Worm (Caenorhabditis elegans): ENCODE results near the gene T10B10.4.

The T10B10.4 gene

ce11 chrX:15160923-15161322, 29.0 kb upstream of the T10B10.4 start:
- TF ChIP-seq ztf-29 (GFP tag; IDR thresholded peaks at IDR 0.05) = no peak
- no peak for TF ChIP-seq tab-1 (GFP tag; IDR thresholded peaks at IDR 0.05)
- TF ChIP-seq klf-2 (GFP tag; conservative IDR thresholded peaks at IDR 0.05) = no peak
- no peak for TF ChIP-seq med-1 (GFP tag; optimal IDR thresholded peaks at IDR 0.05; ENCODE audit: insufficient read depth)
- no peak for TF ChIP-seq T22C8.4 (GFP tag; IDR thresholded peaks at IDR 0.05)
- no peak for TF ChIP-seq ref-1 (GFP tag; conservative IDR thresholded peaks at IDR 0.05)
- TF ChIP-seq flt-1 (GFP tag; IDR thresholded peaks at IDR 0.05) = no peak
- no peak for TF ChIP-seq ztf-23 (GFP tag; IDR thresholded peaks at IDR 0.05)
- TF ChIP-seq cog-1 (tag; optimal IDR thresholded peaks at IDR 0.05) = no peak

- TF ChIP-seq T22C8.4 (GFP tag; IDR thresholded peaks at IDR 0.05) = no peak
- no peak for TF ChIP-seq klf-2 (GFP tag; conservative IDR thresholded peaks at IDR 0.05)
- no peak for TF ChIP-seq ztf-23 (GFP tag; IDR thresholded peaks at IDR 0.05)
- TF ChIP-seq med-1 (GFP tag; optimal IDR thresholded peaks at IDR 0.05; ENCODE audit: insufficient read depth) = no peak
Measured at ce11 chrX:15163118-15163517, 26.8 kb upstream of the T10B10.4 start.

ce11 chrX:15164108-15164507, 25.8 kb upstream of the T10B10.4 start, which contains the start of gene T10B10.9:
T10B10.9 (plus strand) TSS chrX:15164408.
- TF ChIP-seq med-1 (GFP tag; optimal IDR thresholded peaks at IDR 0.05; ENCODE audit: insufficient read depth) (no peak), T22C8.4 (GFP tag; IDR thresholded peaks at IDR 0.05) (no peak), ztf-23 (GFP tag; IDR thresholded peaks at IDR 0.05) (no peak), tab-1 (GFP tag; IDR thresholded peaks at IDR 0.05) (no peak), ref-1 (GFP tag; conservative IDR thresholded peaks at IDR 0.05) (no peak), ztf-29 (GFP tag; IDR thresholded peaks at IDR 0.05) (no peak), cog-1 (tag; optimal IDR thresholded peaks at IDR 0.05) (no peak), flt-1 (GFP tag; IDR thresholded peaks at IDR 0.05) (no peak), klf-2 (GFP tag; conservative IDR thresholded peaks at IDR 0.05) (no peak)

ce11 chrX:15166122-15166521, 23.8 kb upstream of the T10B10.4 start, which contains the start of gene T10B10.8:
T10B10.8 (minus strand) TSS chrX:15166222.
- TF ChIP-seq cog-1 (tag; optimal IDR thresholded peaks at IDR 0.05) = no peak
- TF ChIP-seq ztf-23 (GFP tag; IDR thresholded peaks at IDR 0.05) = no peak
- no peak for TF ChIP-seq ref-1 (GFP tag; conservative IDR thresholded peaks at IDR 0.05)
- TF ChIP-seq ztf-29 (GFP tag; IDR thresholded peaks at IDR 0.05) = no peak
- TF ChIP-seq T22C8.4 (GFP tag; IDR thresholded peaks at IDR 0.05) = no peak
- no peak for TF ChIP-seq klf-2 (GFP tag; conservative IDR thresholded peaks at IDR 0.05)
- no peak for TF ChIP-seq med-1 (GFP tag; optimal IDR thresholded peaks at IDR 0.05; ENCODE audit: insufficient read depth)
- TF ChIP-seq tab-1 (GFP tag; IDR thresholded peaks at IDR 0.05) = no peak
- no peak for TF ChIP-seq flt-1 (GFP tag; IDR thresholded peaks at IDR 0.05)

- no peak for TF ChIP-seq klf-2 (GFP tag; conservative IDR thresholded peaks at IDR 0.05)
- no peak for TF ChIP-seq ztf-23 (GFP tag; IDR thresholded peaks at IDR 0.05)
- TF ChIP-seq med-1 (GFP tag; optimal IDR thresholded peaks at IDR 0.05; ENCODE audit: insufficient read depth) = no peak
- TF ChIP-seq ztf-29 (GFP tag; IDR thresholded peaks at IDR 0.05) = no peak
- no peak for TF ChIP-seq cog-1 (tag; optimal IDR thresholded peaks at IDR 0.05)
- TF ChIP-seq T22C8.4 (GFP tag; IDR thresholded peaks at IDR 0.05) = no peak
Measured at ce11 chrX:15167692-15168091, 22.2 kb upstream of the T10B10.4 start.

- TF ChIP-seq T22C8.4 (GFP tag; IDR thresholded peaks at IDR 0.05) = no peak
- TF ChIP-seq tab-1 (GFP tag; IDR thresholded peaks at IDR 0.05) = no peak
- TF ChIP-seq klf-2 (GFP tag; conservative IDR thresholded peaks at IDR 0.05) = no peak
- no peak for TF ChIP-seq cog-1 (tag; optimal IDR thresholded peaks at IDR 0.05)
- no peak for TF ChIP-seq ztf-23 (GFP tag; IDR thresholded peaks at IDR 0.05)
- TF ChIP-seq ztf-29 (GFP tag; IDR thresholded peaks at IDR 0.05) = no peak
Measured at ce11 chrX:15168424-15168823, 21.5 kb upstream of the T10B10.4 start, which contains the start of gene ocr-3. ocr-3 (plus strand) TSS chrX:15168724.

ce11 chrX:15170958-15171357, 19.0 kb upstream of the T10B10.4 start:
- TF ChIP-seq ztf-29 (GFP tag; IDR thresholded peaks at IDR 0.05) = no peak

- TF ChIP-seq flt-1 (GFP tag; IDR thresholded peaks at IDR 0.05) (0 out of 2 replicates have a peak, but pooled peaks have one; percentile 51), cog-1 (tag; optimal IDR thresholded peaks at IDR 0.05) (peak; percentile 57), ref-1 (GFP tag; conservative IDR thresholded peaks at IDR 0.05) (no peak), ztf-23 (GFP tag; IDR thresholded peaks at IDR 0.05) (no peak), tab-1 (GFP tag; IDR thresholded peaks at IDR 0.05) (no peak), T22C8.4 (GFP tag; IDR thresholded peaks at IDR 0.05) (no peak)
Measured at ce11 chrX:15173303-15173904, 16.5 kb upstream of the T10B10.4 start, which contains the start of gene ucr-2.2. ucr-2.2 (plus strand) TSS chrX:15173904.

ce11 chrX:15175211-15175610, 14.7 kb upstream of the T10B10.4 start:
- TF ChIP-seq klf-2 (GFP tag; conservative IDR thresholded peaks at IDR 0.05) (no peak), med-1 (GFP tag; optimal IDR thresholded peaks at IDR 0.05; ENCODE audit: insufficient read depth) (no peak), ref-1 (GFP tag; conservative IDR thresholded peaks at IDR 0.05) (no peak), ztf-29 (GFP tag; IDR thresholded peaks at IDR 0.05) (no peak), cog-1 (tag; optimal IDR thresholded peaks at IDR 0.05) (no peak), flt-1 (GFP tag; IDR thresholded peaks at IDR 0.05) (no peak), ztf-23 (GFP tag; IDR thresholded peaks at IDR 0.05) (no peak), tab-1 (GFP tag; IDR thresholded peaks at IDR 0.05) (no peak), T22C8.4 (GFP tag; IDR thresholded peaks at IDR 0.05) (no peak)

- TF ChIP-seq T22C8.4 (GFP tag; IDR thresholded peaks at IDR 0.05) = no peak
- TF ChIP-seq ztf-23 (GFP tag; IDR thresholded peaks at IDR 0.05) = no peak
- TF ChIP-seq med-1 (GFP tag; optimal IDR thresholded peaks at IDR 0.05; ENCODE audit: insufficient read depth) = no peak
- no peak for TF ChIP-seq ztf-29 (GFP tag; IDR thresholded peaks at IDR 0.05)
- no peak for TF ChIP-seq klf-2 (GFP tag; conservative IDR thresholded peaks at IDR 0.05)
- TF ChIP-seq flt-1 (GFP tag; IDR thresholded peaks at IDR 0.05) = no peak
- TF ChIP-seq cog-1 (tag; optimal IDR thresholded peaks at IDR 0.05) = no peak
- TF ChIP-seq tab-1 (GFP tag; IDR thresholded peaks at IDR 0.05) = no peak
- no peak for TF ChIP-seq ref-1 (GFP tag; conservative IDR thresholded peaks at IDR 0.05)
Measured at ce11 chrX:15176431-15176911, 13.5 kb upstream of the T10B10.4 start, which contains the start of gene col-41. col-41 (minus strand) TSS chrX:15176481.
